Worm (Caenorhabditis elegans) whole organism, L4 larva: ENCODE data around the gene col-151.

Experiments
- F10B5.3 ChIP-seq: sonication (generic microtip); optimal IDR thresholded peaks from 2 replicates; lab custom pipeline; 2016; ENCODE audit warnings: mild to moderate bottlenecking, missing genetic modification characterization, missing compliant biosample characterization
- Y5F2A.4 ChIP-seq: fragments of 200-800 bp; sonication (Bioruptor generic); optimal IDR thresholded peaks from 2 replicates; lab custom pipeline; 2018; ENCODE audit warnings: mild to moderate bottlenecking, missing genetic modification characterization, missing compliant biosample characterization
- ZK337.2 ChIP-seq: fragments of 200-800 bp; sonication (Bioruptor generic); IDR thresholded peaks from 2 replicates; pipeline ENCODE4 v1.3.6; 2022; ENCODE audit warnings: missing genetic modification reagents, missing genetic modification characterization, missing compliant biosample characterization
- ama-1 ChIP-seq: fragments of 150-350 bp; optimal IDR thresholded peaks from 2 replicates; lab custom pipeline; 2014; ENCODE audit warnings: inconsistent platforms, mixed read lengths
- daf-16 ChIP-seq, 3 experiments: sonication (generic microtip); optimal IDR thresholded peaks; 2 replicates each; lab custom pipeline; 2016 to 2017; ENCODE audit warnings: missing genetic modification characterization in 3 of 3, missing genetic modification reagents in 3 of 3, mild to moderate bottlenecking in 2 of 3, missing compliant biosample characterization in 2 of 3, missing biosample characterization in 1 of 3, moderate library complexity in 1 of 3
- hlh-30 ChIP-seq: sonication (generic microtip); optimal IDR thresholded peaks from 2 replicates; lab custom pipeline; 2017; ENCODE audit warnings: antibody characterized with exemption, mild to moderate bottlenecking, missing genetic modification characterization, missing compliant biosample characterization; ENCODE audit not compliant: insufficient read depth
- lin-38 ChIP-seq: fragments of 200-800 bp; sonication (Bioruptor generic); IDR thresholded peaks from 2 replicates; pipeline ENCODE4 v1.3.6; 2022; ENCODE audit warnings: missing genetic modification reagents, missing genetic modification characterization, missing compliant biosample characterization
- mdt-29 ChIP-seq: fragments of 200-800 bp; sonication (Bioruptor generic); IDR thresholded peaks from 2 replicates; pipeline ENCODE4 v1.3.6; 2022; ENCODE audit warnings: missing genetic modification reagents, missing genetic modification characterization, missing compliant biosample characterization
- mes-2 ChIP-seq: sonication (generic microtip); optimal IDR thresholded peaks from 2 replicates; lab custom pipeline; 2016; ENCODE audit warnings: missing genotype, mild to moderate bottlenecking, missing genetic modification characterization, missing compliant biosample characterization; ENCODE audit not compliant: poor library complexity, severe bottlenecking
- nhr-25 ChIP-seq: sonication (generic microtip); optimal IDR thresholded peaks from 2 replicates; lab custom pipeline; 2017; ENCODE audit warnings: missing genetic modification characterization, mild to moderate bottlenecking, missing compliant biosample characterization, antibody characterized with exemption, moderate library complexity, borderline replicate concordance; ENCODE audit not compliant: insufficient read depth
- nhr-41 ChIP-seq: fragments of 200-800 bp; sonication (Bioruptor generic); IDR thresholded peaks from 2 replicates; pipeline ENCODE4 v1.3.6; 2022; ENCODE audit warnings: missing genetic modification reagents, missing genetic modification characterization, missing compliant biosample characterization
- nhr-76 ChIP-seq: fragments of 150-350 bp; optimal IDR thresholded peaks from 2 replicates; lab custom pipeline; 2014; ENCODE audit warnings: missing biosample characterization, missing genetic modification characterization
- zip-2 ChIP-seq: fragments of 150-350 bp; optimal IDR thresholded peaks from 2 replicates; lab custom pipeline; 2014; ENCODE audit warnings: missing biosample characterization, missing genetic modification characterization

Gene col-151

DNA sequence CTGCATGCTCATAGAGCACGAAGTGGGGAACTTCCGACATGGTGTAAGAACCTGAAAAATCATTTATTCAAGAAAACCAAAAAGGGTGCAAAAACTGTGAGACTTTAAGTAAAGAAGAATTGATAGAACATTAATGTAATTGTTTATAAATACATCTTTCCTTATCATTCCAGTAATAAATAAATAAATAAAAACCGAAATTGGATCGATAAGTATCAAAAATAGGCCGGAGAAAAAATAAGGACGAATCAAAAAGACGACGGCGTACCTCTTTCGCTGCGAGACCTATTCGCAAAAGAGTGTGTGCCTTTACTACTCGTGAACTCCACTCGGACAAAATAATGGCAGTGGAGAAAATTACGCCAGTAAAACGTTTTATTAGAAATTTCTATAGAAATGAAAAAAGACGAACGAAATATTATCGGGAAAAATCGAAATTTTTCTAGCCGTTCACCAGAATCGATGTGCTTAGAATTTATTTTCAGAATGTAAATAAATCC lies 42.0 kb downstream of the col-151 start, which contains the start of gene nol-56 (continued):
- TF ChIP-seq zip-2 (tag; lab: Kevin White, UChicago) (no peak), hlh-30 (tag; lab: Kevin White, UChicago) (peak; percentile 71), ZK337.2 (GFP tag; lab: Robert Waterston, UW) (peak; percentile 74; the same call in 1 of the 2 replicates), Y5F2A.4 (no peak), nhr-41 (GFP tag; lab: Robert Waterston, UW) (no peak), nhr-25 (peak; percentile 79), mdt-29 (GFP tag; lab: Robert Waterston, UW) (no peak), nhr-76 (tag; lab: Kevin White, UChicago) (no peak), F10B5.3 (tag; lab: Kevin White, UChicago) (no peak)

ce11 chrV:10350054-10350453 lies 45.0 kb downstream of the col-151 start, which contains the start of gene K07C5.9:
Gene K07C5.9 (minus strand): TSS chrV:10350154.
- TF ChIP-seq mes-2 (tag; lab: Kevin White, UChicago): peak; percentile 8
- TF ChIP-seq daf-16 (GFP tag; optimal IDR thresholded peaks at IDR 0.05; lab: Kevin White, UChicago): no peak
- TF ChIP-seq daf-16 (tag; optimal IDR thresholded peaks at IDR 0.05; lab: Kevin White, UChicago): peak; percentile 25
- no peak for TF ChIP-seq ama-1 (lab: Kevin White, UChicago)
- 0 out of 2 replicates have a peak, but pooled peaks have one; percentile 10 for TF ChIP-seq lin-38 (GFP tag; lab: Robert Waterston, UW)
